Fruit fly (Drosophila melanogaster): Measurements from ENCODE around the gene CG10588.

- TF ChIP-seq Dfd (GFP tag; optimal IDR thresholded peaks at IDR 0.05) (no peak), usp (GFP tag; optimal IDR thresholded peaks at IDR 0.05) (no peak), CG9705 (GFP tag; optimal IDR thresholded peaks at IDR 0.05) (no peak), ey (GFP tag; optimal IDR thresholded peaks at IDR 0.05) (no peak), Vsx2 (GFP tag; optimal IDR thresholded peaks at IDR 0.05; ENCODE audit: partially characterized antibody) (no peak), Abd-B (GFP tag; optimal IDR thresholded peaks at IDR 0.05) (no peak)
Observed at dm6 chr3L:20915111-20915510, 41.6 kb upstream of the CG10588 start.

Data from whole organism, wandering third instar larva.